Fruit fly (Drosophila melanogaster) ovary, adult (tissue): ENCODE data around the gene CG2617.

Source experiments
- CG17801 ChIP-seq: fragments of 200-800 bp; optimal IDR thresholded peaks from 2 replicates; lab custom pipeline; 2019; ENCODE audit warnings: missing biosample characterization, mild to moderate bottlenecking, missing genetic modification characterization, moderate library complexity; ENCODE audit not compliant: partially characterized antibody

The CG2617 gene

dm6 chr2L:20682136-20682733, at the start of gene CG2617:
Gene CG2617, plus strand, starts transcription at chr2L:20682368.
- TF ChIP-seq CG17801, result no peak

DNA sequence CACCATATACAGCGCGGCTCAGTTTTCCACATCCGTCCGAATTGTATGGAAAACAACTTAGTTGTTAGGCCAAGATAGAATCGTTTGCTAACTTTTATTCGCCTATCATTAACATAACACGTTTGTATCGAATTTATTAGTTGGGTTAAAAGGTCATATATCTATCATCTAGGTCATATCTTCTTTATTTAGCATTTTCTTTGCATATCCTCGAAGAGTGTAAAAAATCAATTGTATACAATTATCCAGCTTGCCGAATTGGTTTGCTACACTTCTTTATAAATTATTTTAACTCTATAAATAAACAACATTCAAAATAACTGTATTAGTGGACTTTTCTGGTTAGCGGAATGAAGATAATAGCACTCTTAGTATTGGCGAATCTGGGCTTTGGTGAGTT, 48.0 kb upstream of the CG2617 start, which contains the start of gene CG17472:
TSS of gene CG17472 (plus strand) at position 301 of the 400 bp plus-strand sequence.
- TF ChIP-seq CG17801, result no peak

DNA sequence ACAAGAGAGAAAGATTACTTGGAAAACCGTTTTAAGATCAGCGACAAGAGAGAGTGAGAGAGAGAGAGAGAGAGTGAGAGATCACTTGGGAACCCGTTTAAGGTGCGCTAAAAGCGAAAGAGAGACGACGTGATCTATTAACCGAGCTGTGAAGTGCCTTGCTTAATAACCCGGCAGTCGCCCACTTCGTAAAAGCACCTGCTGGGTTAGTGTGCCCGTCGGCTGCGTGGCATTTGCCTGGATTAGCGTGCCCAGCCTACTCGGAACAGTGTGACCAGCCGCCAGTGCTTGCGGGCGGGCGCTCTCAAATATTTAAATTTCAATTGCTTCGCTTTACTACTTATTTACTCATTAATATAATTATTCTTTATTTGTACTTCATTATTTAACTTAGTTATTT, 43.8 kb upstream of the CG2617 start:
- no peak for TF ChIP-seq CG17801

- no peak for TF ChIP-seq CG17801
Measured at dm6 chr2L:20639821-20640220, 42.3 kb upstream of the CG2617 start, which contains the start of gene CG31680. Gene CG31680, plus strand, starts transcription at chr2L:20640121.

dm6 chr2L:20640617-20641016, 41.6 kb upstream of the CG2617 start, which contains the start of gene Sfp38D:
Gene Sfp38D, plus strand, starts transcription at chr2L:20640917.
- no peak for TF ChIP-seq CG17801

- no peak for TF ChIP-seq CG17801
Measured at dm6 chr2L:20643144-20643543, 39.0 kb upstream of the CG2617 start, which contains the start of gene CG17470. Gene CG17470, minus strand, starts transcription at chr2L:20643244.

dm6 chr2L:20645394-20645869, 36.7 kb upstream of the CG2617 start, which contains the start of the genes phr6-4 and CG2608:
Gene phr6-4, minus strand, starts transcription at chr2L:20645791.
Gene CG2608, plus strand, starts transcription at chr2L:20645822.
- peak; percentile 92 for TF ChIP-seq CG17801

DNA sequence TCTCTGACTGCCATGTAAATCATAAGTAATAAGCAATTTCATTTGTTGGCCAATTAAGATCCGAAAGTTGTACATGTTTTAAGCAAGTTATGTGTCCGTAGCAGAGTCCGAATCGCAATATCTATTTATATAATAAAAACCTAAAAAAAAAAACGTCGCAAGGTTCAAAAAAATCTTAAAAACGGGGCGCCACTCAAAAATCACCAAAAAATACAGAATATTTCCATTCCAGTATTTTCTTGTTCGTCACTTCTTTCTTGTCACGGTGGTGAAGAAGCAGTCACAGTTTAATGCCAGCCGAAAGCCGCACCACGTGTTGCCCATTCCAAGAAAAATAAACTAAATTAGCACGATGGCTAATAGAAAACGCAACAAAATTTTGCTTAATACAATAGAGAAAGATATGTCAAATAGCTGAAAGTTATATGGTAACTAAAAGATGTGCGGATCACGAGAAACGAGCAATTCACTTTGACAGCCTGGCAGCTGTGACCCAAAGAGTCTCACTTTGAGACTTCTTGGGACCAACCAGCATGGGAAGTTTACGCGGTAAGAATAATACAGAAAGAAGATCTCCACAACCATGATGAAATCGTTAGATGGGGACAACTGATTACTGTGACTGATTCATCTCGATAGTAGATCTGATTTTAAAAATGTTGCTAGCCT, 34.8 kb upstream of the CG2617 start:
- TF ChIP-seq CG17801, result no peak

dm6 chr2L:20648612-20649011, 33.6 kb upstream of the CG2617 start, which contains the start of gene CG18810:
Gene CG18810, plus strand, starts transcription at chr2L:20648912.
- TF ChIP-seq CG17801, result no peak

dm6 chr2L:20649891-20650290, 32.3 kb upstream of the CG2617 start, which contains the start of gene CG2611:
Gene CG2611, plus strand, starts transcription at chr2L:20650189.
- peak; percentile 14 for TF ChIP-seq CG17801

- TF ChIP-seq CG17801, result peak; percentile 64
Measured at dm6 chr2L:20656110-20656509, 26.1 kb upstream of the CG2617 start, which contains the start of the genes brun and CG2614. Gene brun, minus strand, starts transcription at chr2L:20656178. Gene CG2614, plus strand, starts transcription at chr2L:20656426.

DNA sequence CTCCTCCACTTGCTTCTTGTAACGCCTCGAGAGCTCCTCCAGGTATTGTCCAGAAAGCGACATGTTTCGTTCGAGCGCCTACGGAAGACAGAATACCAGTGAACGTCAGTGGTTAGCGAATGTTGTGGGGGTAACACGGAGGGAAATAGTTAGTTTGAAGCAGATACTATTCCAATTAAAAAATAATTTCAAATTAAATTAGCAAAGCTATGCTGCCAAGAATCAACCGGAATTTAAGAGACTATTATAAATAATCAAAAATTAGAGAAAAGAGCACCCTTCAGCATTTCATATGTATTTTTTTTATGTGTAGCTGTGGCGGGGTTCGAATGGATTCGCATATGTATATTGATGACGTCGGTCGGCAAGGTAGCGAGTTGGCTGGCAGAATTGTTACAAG, 21.1 kb upstream of the CG2617 start:
- no peak for TF ChIP-seq CG17801

DNA sequence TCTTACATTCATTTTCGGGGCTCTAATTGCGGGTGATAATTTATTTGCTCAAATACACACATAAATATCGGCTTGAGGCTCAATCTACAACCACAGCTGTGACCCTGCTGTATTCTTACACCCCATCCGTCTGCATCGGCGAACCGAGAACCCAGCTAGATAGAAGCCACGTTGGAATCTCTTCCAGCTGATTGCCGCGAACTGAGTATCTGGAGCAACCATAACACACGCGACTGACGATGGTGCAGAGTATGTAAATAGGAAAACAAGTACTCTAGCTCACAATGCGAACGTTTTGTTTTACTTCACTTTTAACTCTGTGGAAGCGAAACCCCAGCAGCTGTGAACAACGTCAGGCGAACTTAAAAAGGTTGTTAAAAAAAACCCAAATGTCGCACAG, 17.7 kb upstream of the CG2617 start:
- no peak for TF ChIP-seq CG17801

DNA sequence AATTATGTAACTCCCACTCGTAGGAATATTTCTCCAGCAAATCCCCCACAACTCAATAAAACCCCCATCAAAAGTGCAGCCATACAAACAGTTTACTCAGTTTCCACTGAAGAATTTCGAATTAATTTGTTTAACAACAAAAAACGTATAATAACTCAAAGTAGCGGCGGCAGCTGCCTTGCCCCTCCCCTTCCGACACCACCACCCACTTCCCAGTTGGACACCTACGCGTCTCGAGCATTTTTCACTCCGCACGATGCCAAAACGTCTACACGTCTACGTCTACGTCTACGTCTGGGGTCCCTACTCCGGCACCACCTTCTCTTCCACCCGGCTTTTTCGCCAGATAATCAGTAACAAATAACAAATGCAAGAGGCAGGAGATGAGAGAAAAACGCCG, 11.0 kb upstream of the CG2617 start:
- no peak for TF ChIP-seq CG17801

dm6 chr2L:20673737-20674461, 8.3 kb upstream of the CG2617 start:
- TF ChIP-seq CG17801, result no peak

dm6 chr2L:20674718-20675117, 7.5 kb upstream of the CG2617 start:
- no peak for TF ChIP-seq CG17801

DNA sequence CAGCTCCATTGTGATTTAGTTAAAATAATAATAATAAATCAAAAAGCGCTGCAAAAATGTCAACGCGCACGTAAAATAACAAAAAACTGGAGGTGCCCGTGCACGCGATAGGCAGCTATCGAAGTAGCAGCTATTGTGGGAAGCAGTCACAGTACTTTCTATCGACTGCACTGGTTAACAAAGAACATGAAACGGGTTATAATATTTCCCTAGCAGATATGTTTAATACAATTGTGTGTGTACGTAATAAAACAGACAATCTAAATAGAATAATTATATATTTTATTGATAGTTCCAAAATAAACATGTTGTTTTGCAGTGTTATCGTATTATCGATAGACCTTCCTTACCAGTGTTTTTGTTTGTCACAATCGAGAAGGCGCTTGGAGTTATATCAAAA, 6.3 kb upstream of the CG2617 start, which contains the start of the genes CG31678 and IKKepsilon:
TSS of gene CG31678 (minus strand) at position 67 of the 400 bp plus-strand sequence.
TSS of gene IKKepsilon (plus strand) at position 171 of the 400 bp plus-strand sequence.
- TF ChIP-seq CG17801, result peak; percentile 40
